Worm (Caenorhabditis elegans) whole organism, late embryonic: ENCODE data around the gene K03H6.4.

Experiments used
- C38D4.7 ChIP-seq: fragments of 200-800 bp; sonication (Bioruptor generic); optimal IDR thresholded peaks from 2 replicates; lab custom pipeline; 2018; ENCODE audit warnings: mild to moderate bottlenecking, missing genetic modification characterization, moderate library complexity, missing compliant biosample characterization
- F13H6.1 ChIP-seq: sonication (generic microtip); optimal IDR thresholded peaks from 2 replicates; lab custom pipeline; 2016; ENCODE audit warnings: missing genetic modification characterization, missing compliant biosample characterization
- K09A11.1 ChIP-seq: sonication (generic microtip); optimal IDR thresholded peaks from 2 replicates; lab custom pipeline; 2017; ENCODE audit warnings: antibody characterized with exemption, mild to moderate bottlenecking, missing genetic modification characterization, missing compliant biosample characterization; ENCODE audit not compliant: insufficient read depth
- ceh-14 ChIP-seq: sonication (generic microtip); optimal IDR thresholded peaks from 2 replicates; lab custom pipeline; 2016; ENCODE audit warnings: missing genotype, missing genetic modification characterization, missing compliant biosample characterization
- ceh-18 ChIP-seq: sonication (generic microtip); optimal IDR thresholded peaks from 2 replicates; lab custom pipeline; 2016; ENCODE audit warnings: missing genetic modification characterization, missing compliant biosample characterization
- ceh-2 ChIP-seq: sonication (generic microtip); optimal IDR thresholded peaks from 2 replicates; lab custom pipeline; 2016; ENCODE audit warnings: missing genotype, missing genetic modification characterization, missing compliant biosample characterization
- ceh-22 ChIP-seq: sonication (generic microtip); optimal IDR thresholded peaks from 2 replicates; lab custom pipeline; 2017; ENCODE audit warnings: missing biosample characterization, missing genetic modification characterization
- ceh-30 ChIP-seq: fragments of 150-350 bp; optimal IDR thresholded peaks from 2 replicates; lab custom pipeline; 2014; ENCODE audit warnings: missing biosample characterization, missing genetic modification characterization
- ceh-31 ChIP-seq: sonication (generic microtip); optimal IDR thresholded peaks from 2 replicates; lab custom pipeline; 2016; ENCODE audit warnings: missing genetic modification characterization, missing compliant biosample characterization
- ceh-48 ChIP-seq: sonication (generic microtip); optimal IDR thresholded peaks from 2 replicates; lab custom pipeline; 2016; ENCODE audit warnings: missing genetic modification characterization, inconsistent platforms, missing compliant biosample characterization
- ceh-6 ChIP-seq: fragments of 200-800 bp; sonication (Bioruptor generic); optimal IDR thresholded peaks from 2 replicates; lab custom pipeline; 2018; ENCODE audit warnings: mild to moderate bottlenecking, missing genetic modification characterization, missing compliant biosample characterization
- ceh-9 ChIP-seq: sonication (generic microtip); optimal IDR thresholded peaks from 2 replicates; lab custom pipeline; 2016; ENCODE audit warnings: mild to moderate bottlenecking, missing genetic modification characterization, inconsistent platforms, missing compliant biosample characterization
- che-1 ChIP-seq: sonication (generic microtip); optimal IDR thresholded peaks from 2 replicates; lab custom pipeline; 2016; ENCODE audit warnings: mild to moderate bottlenecking, missing genetic modification characterization, missing compliant biosample characterization
- dmd-4 ChIP-seq: sonication (generic microtip); optimal IDR thresholded peaks from 2 replicates; lab custom pipeline; 2016; ENCODE audit warnings: borderline replicate concordance, missing genetic modification characterization, missing compliant biosample characterization
- dve-1 ChIP-seq: sonication (generic microtip); optimal IDR thresholded peaks from 2 replicates; lab custom pipeline; 2017; ENCODE audit warnings: antibody characterized with exemption, mild to moderate bottlenecking, missing genetic modification characterization, missing compliant biosample characterization
- elt-2 ChIP-seq: sonication (generic microtip); optimal IDR thresholded peaks from 2 replicates; lab custom pipeline; 2016; ENCODE audit warnings: missing genetic modification reagents, missing genetic modification characterization, missing compliant biosample characterization
- elt-4 ChIP-seq: sonication (generic microtip); optimal IDR thresholded peaks from 2 replicates; lab custom pipeline; 2016; ENCODE audit warnings: missing genetic modification characterization, missing compliant biosample characterization
- ets-4 ChIP-seq: sonication (generic microtip); optimal IDR thresholded peaks from 2 replicates; lab custom pipeline; 2016; ENCODE audit warnings: missing genetic modification characterization, missing compliant biosample characterization
- eyg-1 ChIP-seq: sonication (generic microtip); optimal IDR thresholded peaks from 2 replicates; lab custom pipeline; 2016; ENCODE audit warnings: missing genotype, missing genetic modification characterization, missing compliant biosample characterization
- fax-1 ChIP-seq: sonication (generic microtip); optimal IDR thresholded peaks from 2 replicates; lab custom pipeline; 2016; ENCODE audit warnings: missing genotype, missing genetic modification characterization, missing compliant biosample characterization
- fkh-10 ChIP-seq: fragments of 150-350 bp; optimal IDR thresholded peaks from 2 replicates; lab custom pipeline; 2014; ENCODE audit warnings: missing biosample characterization, missing genetic modification reagents, missing genetic modification characterization
- hlh-30 ChIP-seq: sonication (generic microtip); optimal IDR thresholded peaks from 2 replicates; lab custom pipeline; 2017; ENCODE audit warnings: antibody characterized with exemption, missing genetic modification characterization, missing compliant biosample characterization; ENCODE audit not compliant: insufficient read depth
- hlh-6 ChIP-seq: sonication (generic microtip); optimal IDR thresholded peaks from 2 replicates; lab custom pipeline; 2016; ENCODE audit warnings: missing genotype, missing genetic modification characterization, missing compliant biosample characterization
- hlh-8 ChIP-seq: sonication (generic microtip); optimal IDR thresholded peaks from 2 replicates; lab custom pipeline; 2016; ENCODE audit warnings: missing genotype, missing genetic modification characterization, missing compliant biosample characterization
- lim-6 ChIP-seq: sonication (generic microtip); optimal IDR thresholded peaks from 2 replicates; lab custom pipeline; 2016; ENCODE audit warnings: missing genetic modification characterization, missing compliant biosample characterization
- madf-2 ChIP-seq: sonication (generic microtip); optimal IDR thresholded peaks from 2 replicates; lab custom pipeline; 2017; ENCODE audit warnings: missing genetic modification characterization, missing compliant biosample characterization
- mec-3 ChIP-seq: sonication (generic microtip); optimal IDR thresholded peaks from 2 replicates; lab custom pipeline; 2016; ENCODE audit warnings: borderline replicate concordance, missing genetic modification characterization, missing compliant biosample characterization
- pag-3 ChIP-seq: sonication (generic microtip); optimal IDR thresholded peaks from 2 replicates; lab custom pipeline; 2016; ENCODE audit warnings: missing compliant biosample characterization, missing genetic modification characterization, borderline replicate concordance
- pax-1 ChIP-seq: fragments of 150-350 bp; optimal IDR thresholded peaks from 2 replicates; lab custom pipeline; 2014; ENCODE audit warnings: missing biosample characterization, missing genetic modification characterization
- pha-2 ChIP-seq: sonication (generic microtip); optimal IDR thresholded peaks from 2 replicates; lab custom pipeline; 2017; ENCODE audit warnings: mild to moderate bottlenecking, missing genetic modification characterization, missing compliant biosample characterization
- pqm-1 ChIP-seq: sonication (generic microtip); optimal IDR thresholded peaks from 2 replicates; lab custom pipeline; 2016; ENCODE audit warnings: missing genetic modification characterization, missing compliant biosample characterization
- pros-1 ChIP-seq: fragments of 150-350 bp; optimal IDR thresholded peaks from 2 replicates; lab custom pipeline; 2014; ENCODE audit warnings: missing biosample characterization, missing genetic modification reagents, missing genetic modification characterization
- rnt-1 ChIP-seq: sonication (generic microtip); optimal IDR thresholded peaks from 2 replicates; lab custom pipeline; 2016; ENCODE audit warnings: missing genetic modification characterization, missing compliant biosample characterization
- sdc-2 ChIP-seq: sonication (generic microtip); optimal IDR thresholded peaks from 2 replicates; lab custom pipeline; 2016; ENCODE audit warnings: missing genotype, missing genetic modification characterization, missing compliant biosample characterization
- syd-9 ChIP-seq: sonication (generic microtip); optimal IDR thresholded peaks from 2 replicates; lab custom pipeline; 2016; ENCODE audit warnings: mild to moderate bottlenecking, missing genetic modification characterization, moderate library complexity, missing compliant biosample characterization
- tbx-7 ChIP-seq: sonication (generic microtip); optimal IDR thresholded peaks from 2 replicates; lab custom pipeline; 2016; ENCODE audit warnings: missing genotype, missing genetic modification characterization, missing compliant biosample characterization
- ttx-3 ChIP-seq: sonication (generic microtip); optimal IDR thresholded peaks from 2 replicates; lab custom pipeline; 2016; ENCODE audit warnings: missing genetic modification reagents, missing genetic modification characterization, missing compliant biosample characterization
- unc-3 ChIP-seq, 2 experiments: fragments of 200-800 bp in 1 of 2; sonication (Bioruptor generic) in 1 of 2; sonication (generic microtip) in 1 of 2; conservative IDR thresholded peaks in 1 of 2; optimal IDR thresholded peaks in 1 of 2; 2 replicates each; pipeline versions ENCODE4 v1.3.6 to Lab custom; 2016 to 2022; ENCODE audit warnings: missing compliant biosample characterization in 2 of 2, missing genetic modification characterization in 2 of 2, missing genetic modification reagents in 1 of 2
- unc-42 ChIP-seq: sonication (generic microtip); optimal IDR thresholded peaks from 2 replicates; lab custom pipeline; 2016; ENCODE audit warnings: missing genotype, missing genetic modification characterization, missing compliant biosample characterization

The K03H6.4 gene

DNA sequence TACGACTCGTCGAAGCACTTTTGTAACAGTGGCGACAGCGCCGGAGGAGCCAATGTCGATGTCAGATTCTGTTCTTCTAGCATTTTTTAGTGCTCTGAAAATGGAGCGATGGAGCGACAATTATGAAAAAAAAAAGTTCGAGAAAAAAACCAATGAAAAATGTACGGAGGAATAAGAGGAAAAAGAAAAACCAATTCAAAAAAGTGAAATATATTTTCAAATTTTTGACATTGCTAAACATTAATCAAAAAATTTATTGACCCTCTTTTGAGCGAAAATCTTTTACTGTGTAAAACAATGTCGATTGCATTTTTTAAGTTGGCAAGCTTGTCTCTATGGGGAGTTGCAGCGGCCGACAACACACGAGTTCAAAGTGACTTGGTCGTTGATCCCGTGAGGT lies 15.2 kb upstream of the K03H6.4 start, which contains the start of gene K03H6.5:
K03H6.5 (minus strand) TSS at position 101 of the 400 bp plus-strand sequence.
- no peak for TF ChIP-seq F13H6.1 (tag; lab: Kevin White, UChicago)
- no peak for TF ChIP-seq pax-1 (tag; lab: Kevin White, UChicago)
- TF ChIP-seq ets-4, result no peak
- TF ChIP-seq eyg-1 (tag; lab: Kevin White, UChicago), result no peak
- TF ChIP-seq mec-3 (tag; lab: Kevin White, UChicago), result no peak
- TF ChIP-seq ceh-31 (tag; lab: Kevin White, UChicago), result no peak

- no peak for TF ChIP-seq elt-2
- TF ChIP-seq ceh-2, result no peak
- TF ChIP-seq fkh-10, result no peak
- no peak for TF ChIP-seq sdc-2 (tag; lab: Kevin White, UChicago)
- TF ChIP-seq ttx-3 (tag; lab: Kevin White, UChicago), result no peak
- no peak for TF ChIP-seq che-1
- no peak for TF ChIP-seq mec-3 (tag; lab: Kevin White, UChicago)
- TF ChIP-seq ceh-31 (tag; lab: Kevin White, UChicago), result no peak
- TF ChIP-seq pag-3 (tag; lab: Kevin White, UChicago), result no peak
- no peak for TF ChIP-seq C38D4.7 (GFP tag; lab: Kevin White, UChicago)
- no peak for TF ChIP-seq ceh-9 (tag; lab: Kevin White, UChicago)
- TF ChIP-seq, all 69 proteins: peak for 0
Observed at ce11 chrIV:1523418-1523817, 2.3 kb upstream of the K03H6.4 start, which contains the start of gene K03H6.1. K03H6.1 (plus strand) TSS chrIV:1523718.

ce11 chrIV:1522358-1522757 lies 1.2 kb upstream of the K03H6.4 start:
- TF ChIP-seq hlh-6 (tag; lab: Kevin White, UChicago), result no peak
- no peak for TF ChIP-seq elt-2
- TF ChIP-seq elt-4 (tag; lab: Kevin White, UChicago), result no peak
- TF ChIP-seq ceh-48 (tag; lab: Kevin White, UChicago), result no peak
- no peak for TF ChIP-seq pax-1 (tag; lab: Kevin White, UChicago)
- no peak for TF ChIP-seq K09A11.1 (tag; lab: Kevin White, UChicago)
- TF ChIP-seq ceh-14 (tag; lab: Kevin White, UChicago), result no peak

- TF ChIP-seq ets-4 (no peak), lim-6 (tag; lab: Kevin White, UChicago) (no peak), pqm-1 (tag; lab: Kevin White, UChicago) (no peak), ceh-18 (tag; lab: Kevin White, UChicago) (no peak), ceh-9 (tag; lab: Kevin White, UChicago) (no peak), tbx-7 (no peak), mec-3 (tag; lab: Kevin White, UChicago) (no peak), hlh-6 (tag; lab: Kevin White, UChicago) (no peak), ceh-22 (tag; lab: Kevin White, UChicago) (no peak), hlh-30 (no peak), pha-2 (tag; lab: Kevin White, UChicago) (no peak), pros-1 (tag; lab: Kevin White, UChicago) (no peak), unc-42 (tag; lab: Kevin White, UChicago) (no peak), madf-2 (tag; lab: Kevin White, UChicago) (no peak), eyg-1 (tag; lab: Kevin White, UChicago) (no peak), ceh-30 (tag; lab: Kevin White, UChicago) (no peak), fax-1 (no peak)
- TF ChIP-seq, all 69 proteins: peak for 0
Observed at ce11 chrIV:1516527-1516926, 4.6 kb downstream of the K03H6.4 start, which contains the start of gene clec-172. clec-172 (minus strand) TSS chrIV:1516627.

DNA sequence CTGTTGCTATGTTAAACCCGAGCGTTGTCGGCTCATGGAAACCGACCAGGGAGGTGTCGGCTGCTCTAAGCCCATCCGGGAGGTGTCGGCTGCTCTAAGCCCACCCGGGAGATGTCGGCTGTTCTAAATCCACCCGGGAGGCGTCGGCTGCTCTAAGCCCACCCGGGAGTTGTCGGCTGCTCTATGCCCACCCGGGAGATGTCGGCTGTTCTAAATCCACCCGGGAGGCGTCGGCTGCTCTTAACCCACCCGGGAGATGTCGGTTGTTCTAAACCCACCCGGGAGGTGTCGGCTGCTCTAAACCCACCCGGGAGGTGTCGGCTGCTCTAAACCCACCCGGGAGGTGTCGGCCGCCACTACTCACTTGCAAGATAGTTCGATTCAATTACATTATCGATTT lies 5.2 kb downstream of the K03H6.4 start:
- TF ChIP-seq pha-2 (tag; lab: Kevin White, UChicago) (no peak), ceh-22 (tag; lab: Kevin White, UChicago) (no peak), syd-9 (tag; lab: Kevin White, UChicago) (no peak), unc-42 (tag; lab: Kevin White, UChicago) (no peak), ceh-31 (tag; lab: Kevin White, UChicago) (no peak), dve-1 (no peak), unc-3 (GFP tag; conservative IDR thresholded peaks at IDR 0.05; lab: Robert Waterston, UW) (no peak), unc-3 (tag; optimal IDR thresholded peaks at IDR 0.05; lab: Kevin White, UChicago) (no peak), dmd-4 (tag; lab: Kevin White, UChicago) (no peak), pqm-1 (tag; lab: Kevin White, UChicago) (no peak), hlh-8 (tag; lab: Kevin White, UChicago) (no peak), rnt-1 (tag; lab: Kevin White, UChicago) (no peak), madf-2 (tag; lab: Kevin White, UChicago) (no peak), ceh-6 (no peak)
